Worm (Caenorhabditis elegans) whole organism, L4 larva: ENCODE data around the gene clc-19.
A peak's percentile ranks its signal among the peaks of the same experiment; 100 is the strongest.

Source experiments
- F49E8.2 ChIP-seq: sonication (generic microtip); optimal IDR thresholded peaks from 2 replicates; lab custom pipeline; 2016; ENCODE audit warnings: missing compliant biosample characterization, mild to moderate bottlenecking, missing genetic modification characterization, borderline replicate concordance
- ama-1 ChIP-seq: fragments of 150-350 bp; optimal IDR thresholded peaks from 2 replicates; lab custom pipeline; 2014; ENCODE audit warnings: inconsistent platforms, mixed read lengths
- dpl-1 ChIP-seq: fragments of 150-350 bp; optimal IDR thresholded peaks from 2 replicates; lab custom pipeline; 2014; ENCODE audit warnings: missing biosample characterization, missing genetic modification reagents, missing genetic modification characterization
- lsy-2 ChIP-seq, 2 experiments: fragments of 150-350 bp in 1 of 2; sonication (generic microtip) in 1 of 2; optimal IDR thresholded peaks; 2 replicates each; lab custom pipeline; 2014 to 2017; ENCODE audit warnings: missing biosample characterization in 2 of 2, missing genetic modification characterization in 2 of 2
- nhr-76 ChIP-seq: fragments of 150-350 bp; optimal IDR thresholded peaks from 2 replicates; lab custom pipeline; 2014; ENCODE audit warnings: missing biosample characterization, missing genetic modification characterization
- pha-4 ChIP-seq, 2 experiments: fragments of 150-350 bp in 1 of 2; fragments of 200-800 bp in 1 of 2; sonication (Bioruptor generic) in 1 of 2; IDR thresholded peaks in 1 of 2; optimal IDR thresholded peaks in 1 of 2; 2 replicates each; pipeline versions ENCODE4 v1.3.6 to Lab custom; 2014 to 2022; ENCODE audit warnings: missing genetic modification characterization in 2 of 2, missing genetic modification reagents in 2 of 2, missing biosample characterization in 1 of 2, missing compliant biosample characterization in 1 of 2
- set-16 ChIP-seq: fragments of 200-800 bp; sonication (Bioruptor generic); IDR thresholded peaks from 2 replicates; pipeline ENCODE4 v1.3.6; 2022; ENCODE audit warnings: missing genetic modification reagents, missing genetic modification characterization, missing compliant biosample characterization

DNA sequence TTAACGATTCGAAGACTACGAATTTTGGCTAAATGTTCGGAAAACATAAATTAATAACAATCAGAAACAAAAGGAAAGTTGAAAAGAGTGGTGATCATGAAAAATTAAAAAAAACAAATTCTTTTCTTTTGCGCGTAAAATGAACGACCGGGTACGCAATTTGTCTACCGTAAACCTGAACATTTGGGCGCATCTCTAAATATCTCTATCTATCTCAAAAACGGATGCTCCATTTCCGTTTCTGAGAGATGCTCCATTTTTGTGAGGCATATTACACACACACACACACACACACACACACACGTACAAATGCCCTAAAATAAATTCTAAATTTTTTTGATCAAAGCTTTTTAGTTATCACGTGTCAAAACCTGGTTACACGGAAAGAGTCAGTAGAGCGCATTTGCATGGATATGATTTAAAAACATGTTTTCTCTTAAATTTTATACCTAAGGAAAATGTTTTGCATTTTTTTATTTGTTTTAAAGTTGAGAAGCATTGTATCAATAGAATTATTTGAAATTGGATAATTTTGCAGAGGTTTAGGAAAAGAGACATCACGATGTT lies 15.7 kb upstream of the clc-19 start:
- TF ChIP-seq dpl-1: no peak
- no peak for TF ChIP-seq ama-1 (lab: Kevin White, UChicago)
- no peak for TF ChIP-seq pha-4 (GFP tag; IDR thresholded peaks at IDR 0.05; lab: Robert Waterston, UW)
- no peak for TF ChIP-seq pha-4 (tag; optimal IDR thresholded peaks at IDR 0.05; lab: Kevin White, UChicago)
- no peak for TF ChIP-seq F49E8.2 (tag; lab: Kevin White, UChicago)
- TF ChIP-seq lsy-2 (tag; optimal IDR thresholded peaks at IDR 0.05; lab: Kevin White, UChicago): peak in 1 of 2 experiments; percentile 52
- no peak for TF ChIP-seq set-16 (GFP tag; lab: Robert Waterston, UW)
- no peak for TF ChIP-seq nhr-76 (tag; lab: Kevin White, UChicago)
